Fruit fly (Drosophila melanogaster) whole organism: Measurements from ENCODE around the gene CG12498.

ENCODE experiments used
- CG8478 ChIP-seq: fragments of >200 bp; optimal IDR thresholded peaks from 2 replicates; lab custom pipeline; 2018; ENCODE audit warnings: inconsistent platforms
- Dll ChIP-seq: fragments of >200 bp; optimal IDR thresholded peaks from 2 replicates; lab custom pipeline; 2017
- EcR ChIP-seq, 2 experiments: fragments of >200 bp; optimal IDR thresholded peaks; 2 replicates each; lab custom pipeline; 2017; ENCODE audit warnings: missing biosample characterization in 2 of 2, missing genetic modification characterization in 2 of 2, missing genetic modification reagents in 2 of 2
- pan ChIP-seq: fragments of >200 bp; optimal IDR thresholded peaks from 2 replicates; lab custom pipeline; 2017
- psq ChIP-seq: fragments of >200 bp; optimal IDR thresholded peaks from 2 replicates; lab custom pipeline; 2017
- usp ChIP-seq: fragments of >200 bp; optimal IDR thresholded peaks from 2 replicates; lab custom pipeline; 2017; ENCODE audit warnings: missing biosample characterization, missing genetic modification characterization, mixed read lengths

CG12498 gene

dm6 chrX:2809581-2809980, at the start of gene CG12498:
TSS of gene CG12498 (plus strand) at chrX:2809881.
- TF ChIP-seq psq (lab: Kevin White, UChicago) (no peak), usp (GFP tag; lab: Kevin White, UChicago) (no peak), CG8478 (lab: Kevin White, UChicago) (no peak), pan (lab: Kevin White, UChicago) (no peak), Dll (lab: Kevin White, UChicago) (no peak), EcR (GFP tag; optimal IDR thresholded peaks at IDR 0.05; lab: Kevin White, UChicago) (no peak)

- no peak for TF ChIP-seq EcR (GFP tag; optimal IDR thresholded peaks at IDR 0.05; lab: Kevin White, UChicago)
- TF ChIP-seq psq (lab: Kevin White, UChicago): no peak
- no peak for TF ChIP-seq Dll (lab: Kevin White, UChicago)
- no peak for TF ChIP-seq usp (GFP tag; lab: Kevin White, UChicago)
- TF ChIP-seq CG8478 (lab: Kevin White, UChicago): no peak
- TF ChIP-seq pan (lab: Kevin White, UChicago): no peak
Measured at dm6 chrX:2761198-2761597, 48.5 kb upstream of the CG12498 start.

- TF ChIP-seq usp (GFP tag; lab: Kevin White, UChicago) (no peak), psq (lab: Kevin White, UChicago) (no peak)
Measured at dm6 chrX:2765440-2765839, 44.2 kb upstream of the CG12498 start.

- TF ChIP-seq Dll (lab: Kevin White, UChicago) (no peak), pan (lab: Kevin White, UChicago) (no peak), psq (lab: Kevin White, UChicago) (no peak), CG8478 (lab: Kevin White, UChicago) (no peak), usp (GFP tag; lab: Kevin White, UChicago) (no peak), EcR (GFP tag; optimal IDR thresholded peaks at IDR 0.05; lab: Kevin White, UChicago) (no peak)
Measured at dm6 chrX:2786553-2787118, 23.0 kb upstream of the CG12498 start.

- TF ChIP-seq EcR (GFP tag; optimal IDR thresholded peaks at IDR 0.05; lab: Kevin White, UChicago): no peak
Measured at dm6 chrX:2787267-2787666, 22.4 kb upstream of the CG12498 start.

- no peak for TF ChIP-seq Dll (lab: Kevin White, UChicago)
Measured at dm6 chrX:2787857-2788256, 21.8 kb upstream of the CG12498 start.

- peak; percentile 33 to 57 for TF ChIP-seq EcR (GFP tag; optimal IDR thresholded peaks at IDR 0.05; lab: Kevin White, UChicago)
- no peak for TF ChIP-seq CG8478 (lab: Kevin White, UChicago)
Measured at dm6 chrX:2788278-2789023, 21.2 kb upstream of the CG12498 start.

- TF ChIP-seq psq (lab: Kevin White, UChicago): no peak
- no peak for TF ChIP-seq EcR (GFP tag; optimal IDR thresholded peaks at IDR 0.05; lab: Kevin White, UChicago)
- TF ChIP-seq usp (GFP tag; lab: Kevin White, UChicago): no peak
- TF ChIP-seq pan (lab: Kevin White, UChicago): no peak
- no peak for TF ChIP-seq Dll (lab: Kevin White, UChicago)
- TF ChIP-seq CG8478 (lab: Kevin White, UChicago): no peak
Measured at dm6 chrX:2789285-2790054, 20.2 kb upstream of the CG12498 start.

dm6 chrX:2790055-2790617, 19.5 kb upstream of the CG12498 start, which contains the start of gene CG32795:
TSS of gene CG32795 (minus strand) at chrX:2790567.
- TF ChIP-seq CG8478 (lab: Kevin White, UChicago) (no peak), usp (GFP tag; lab: Kevin White, UChicago) (no peak), psq (lab: Kevin White, UChicago) (no peak), pan (lab: Kevin White, UChicago) (no peak), Dll (lab: Kevin White, UChicago) (no peak), EcR (GFP tag; optimal IDR thresholded peaks at IDR 0.05; lab: Kevin White, UChicago) (peak; percentile 40 to 61)

- TF ChIP-seq usp (GFP tag; lab: Kevin White, UChicago) (no peak), EcR (GFP tag; optimal IDR thresholded peaks at IDR 0.05; lab: Kevin White, UChicago) (no peak), pan (lab: Kevin White, UChicago) (no peak), CG8478 (lab: Kevin White, UChicago) (no peak), psq (lab: Kevin White, UChicago) (no peak), Dll (lab: Kevin White, UChicago) (no peak)
Measured at dm6 chrX:2791898-2792297, 17.8 kb upstream of the CG12498 start.

dm6 chrX:2794876-2795275, 14.8 kb upstream of the CG12498 start:
- no peak for TF ChIP-seq pan (lab: Kevin White, UChicago)
- TF ChIP-seq EcR (GFP tag; optimal IDR thresholded peaks at IDR 0.05; lab: Kevin White, UChicago): no peak
- no peak for TF ChIP-seq CG8478 (lab: Kevin White, UChicago)
- TF ChIP-seq psq (lab: Kevin White, UChicago): no peak
- TF ChIP-seq Dll (lab: Kevin White, UChicago): no peak
- no peak for TF ChIP-seq usp (GFP tag; lab: Kevin White, UChicago)
